Worm (Caenorhabditis elegans) whole organism, L4 larva: ENCODE results near the gene msd-2.

Experiments
- F10B5.3 ChIP-seq: sonication (generic microtip); optimal IDR thresholded peaks from 2 replicates; lab custom pipeline; 2016; ENCODE audit warnings: mild to moderate bottlenecking, missing genetic modification characterization, missing compliant biosample characterization
- F37D6.2 ChIP-seq: sonication (generic microtip); optimal IDR thresholded peaks from 2 replicates; lab custom pipeline; 2016; ENCODE audit warnings: mild to moderate bottlenecking, missing genetic modification characterization, missing compliant biosample characterization
- F44E2.7 ChIP-seq: fragments of 200-800 bp; sonication (Bioruptor generic); IDR thresholded peaks from 2 replicates; pipeline ENCODE4 v2.1.2; 2022; ENCODE audit warnings: missing genetic modification characterization, missing compliant biosample characterization
- F49E8.2 ChIP-seq: sonication (generic microtip); optimal IDR thresholded peaks from 2 replicates; lab custom pipeline; 2016; ENCODE audit warnings: missing compliant biosample characterization, mild to moderate bottlenecking, missing genetic modification characterization, borderline replicate concordance
- R02D3.7 ChIP-seq: fragments of 150-350 bp; sonication (generic microtip); optimal IDR thresholded peaks from 3 replicates; lab custom pipeline; 2014; ENCODE audit warnings: missing biosample characterization, missing genetic modification characterization
- T20F7.1 ChIP-seq: fragments of 200-800 bp; sonication (Bioruptor generic); optimal IDR thresholded peaks from 2 replicates; lab custom pipeline; 2018; ENCODE audit warnings: mild to moderate bottlenecking, missing genetic modification characterization, missing compliant biosample characterization
- T26A8.4 ChIP-seq: fragments of 200-800 bp; sonication (Bioruptor generic); IDR thresholded peaks from 2 replicates; pipeline ENCODE4 v1.3.6; 2022; ENCODE audit warnings: missing genetic modification characterization, missing compliant biosample characterization
- Y105C5A.15 ChIP-seq: fragments of 200-800 bp; sonication (Bioruptor generic); IDR thresholded peaks from 2 replicates; pipeline ENCODE4 v1.3.6; 2022; ENCODE audit warnings: missing genetic modification characterization, missing compliant biosample characterization
- Y48G9A.11 ChIP-seq: fragments of 200-800 bp; sonication (Bioruptor generic); IDR thresholded peaks from 2 replicates; pipeline ENCODE4 v1.3.6; 2022; ENCODE audit warnings: missing genetic modification reagents, missing genetic modification characterization, missing compliant biosample characterization
- Y75B8A.6 ChIP-seq: fragments of 200-800 bp; sonication (Bioruptor generic); IDR thresholded peaks from 2 replicates; pipeline ENCODE4 v1.3.6; 2022; ENCODE audit warnings: missing genetic modification reagents, missing genetic modification characterization, missing compliant biosample characterization
- ZK337.2 ChIP-seq: fragments of 200-800 bp; sonication (Bioruptor generic); IDR thresholded peaks from 2 replicates; pipeline ENCODE4 v1.3.6; 2022; ENCODE audit warnings: missing genetic modification reagents, missing genetic modification characterization, missing compliant biosample characterization
- aha-1 ChIP-seq: fragments of 150-350 bp; peaks from one replicate; lab custom pipeline; 2014; ENCODE audit warnings: missing biosample characterization, missing genetic modification characterization
- ama-1 ChIP-seq: fragments of 150-350 bp; optimal IDR thresholded peaks from 2 replicates; lab custom pipeline; 2014; ENCODE audit warnings: inconsistent platforms, mixed read lengths
- arid-1 ChIP-seq: fragments of 200-800 bp; sonication (Bioruptor generic); conservative IDR thresholded peaks from 2 replicates; pipeline ENCODE4 v1.3.6; 2022; ENCODE audit warnings: missing genetic modification reagents, missing genetic modification characterization, missing compliant biosample characterization
- attf-4 ChIP-seq: sonication (generic microtip); optimal IDR thresholded peaks from 3 replicates; lab custom pipeline; 2017; ENCODE audit warnings: missing biosample characterization, missing genetic modification characterization
- ceh-44 ChIP-seq: fragments of 200-800 bp; sonication (Bioruptor generic); IDR thresholded peaks from 2 replicates; pipeline ENCODE4 v1.3.6; 2022; ENCODE audit warnings: missing genetic modification reagents, missing genetic modification characterization, missing compliant biosample characterization
- ces-1 ChIP-seq: fragments of 150-350 bp; sonication (generic microtip); optimal IDR thresholded peaks from 4 replicates; lab custom pipeline; 2014; ENCODE audit warnings: missing biosample characterization, missing genetic modification reagents, missing genetic modification characterization
- cey-2 ChIP-seq: sonication (generic microtip); optimal IDR thresholded peaks from 3 replicates; lab custom pipeline; 2017; ENCODE audit warnings: missing genetic modification characterization, mild to moderate bottlenecking, missing compliant biosample characterization, antibody characterized with exemption, borderline replicate concordance; ENCODE audit not compliant: insufficient read depth
- ctbp-1 ChIP-seq: fragments of 200-800 bp; sonication (Bioruptor generic); IDR thresholded peaks from 2 replicates; pipeline ENCODE4 v1.3.6; 2022; ENCODE audit warnings: missing genetic modification reagents, missing genetic modification characterization, missing compliant biosample characterization
- dmd-8 ChIP-seq: fragments of 200-800 bp; sonication (Bioruptor generic); IDR thresholded peaks from 2 replicates; pipeline ENCODE4 v1.3.6; 2022; ENCODE audit warnings: missing genetic modification characterization, missing compliant biosample characterization
- duxl-1 ChIP-seq: sonication (generic microtip); optimal IDR thresholded peaks from 2 replicates; lab custom pipeline; 2016; ENCODE audit warnings: mild to moderate bottlenecking, missing genetic modification characterization, moderate library complexity, missing compliant biosample characterization; ENCODE audit not compliant: poor library complexity
- dve-1 ChIP-seq: sonication (generic microtip); optimal IDR thresholded peaks from 2 replicates; lab custom pipeline; 2017; ENCODE audit warnings: antibody characterized with exemption, mild to moderate bottlenecking, missing genetic modification characterization, missing compliant biosample characterization; ENCODE audit not compliant: insufficient read depth
- egl-43 ChIP-seq: fragments of 200-800 bp; sonication (Bioruptor generic); IDR thresholded peaks from 2 replicates; pipeline ENCODE4 v1.3.6; 2022; ENCODE audit warnings: missing genetic modification reagents, missing genetic modification characterization, missing compliant biosample characterization
- fos-1 ChIP-seq: fragments of 150-350 bp; optimal IDR thresholded peaks from 2 replicates; lab custom pipeline; 2014; ENCODE audit warnings: missing biosample characterization, missing genetic modification characterization
- hif-1 ChIP-seq, 2 experiments: sonication (generic microtip); optimal IDR thresholded peaks; 2 replicates each; lab custom pipeline; 2016 to 2017; ENCODE audit warnings: missing compliant biosample characterization in 2 of 2, missing genetic modification characterization in 2 of 2, missing genetic modification reagents in 2 of 2, missing genotype in 2 of 2, mild to moderate bottlenecking in 1 of 2
- hlh-30 ChIP-seq: sonication (generic microtip); optimal IDR thresholded peaks from 2 replicates; lab custom pipeline; 2017; ENCODE audit warnings: antibody characterized with exemption, mild to moderate bottlenecking, missing genetic modification characterization, missing compliant biosample characterization; ENCODE audit not compliant: insufficient read depth
- hmg-1.1 ChIP-seq: fragments of 200-800 bp; sonication (Bioruptor generic); IDR thresholded peaks from 2 replicates; pipeline ENCODE4 v1.3.6; 2022; ENCODE audit warnings: missing genetic modification reagents, missing genetic modification characterization, missing compliant biosample characterization
- jun-1 ChIP-seq: fragments of 150-350 bp; optimal IDR thresholded peaks from 2 replicates; lab custom pipeline; 2014; ENCODE audit warnings: missing biosample characterization, missing genetic modification reagents, missing genetic modification characterization
- lin-39 ChIP-seq: fragments of 150-350 bp; optimal IDR thresholded peaks from 2 replicates; lab custom pipeline; 2014; ENCODE audit warnings: missing biosample characterization, missing genetic modification reagents, missing genetic modification characterization
- lir-3 ChIP-seq: sonication (generic microtip); optimal IDR thresholded peaks from 2 replicates; lab custom pipeline; 2016; ENCODE audit warnings: mild to moderate bottlenecking, missing genetic modification characterization, missing compliant biosample characterization
- mxl-2 ChIP-seq: fragments of 200-800 bp; sonication (Bioruptor generic); conservative IDR thresholded peaks from 2 replicates; pipeline ENCODE4 v1.3.6; 2022; ENCODE audit warnings: missing genetic modification reagents, missing genetic modification characterization, missing compliant biosample characterization
- mxl-3 ChIP-seq: fragments of 200-800 bp; sonication (Bioruptor generic); optimal IDR thresholded peaks from 2 replicates; lab custom pipeline; 2018; ENCODE audit warnings: mild to moderate bottlenecking, missing genetic modification characterization, missing compliant biosample characterization
- nhr-10 ChIP-seq: fragments of 150-350 bp; optimal IDR thresholded peaks from 2 replicates; lab custom pipeline; 2014; ENCODE audit warnings: missing biosample characterization, missing genetic modification characterization
- nhr-102 ChIP-seq: sonication (generic microtip); optimal IDR thresholded peaks from 2 replicates; lab custom pipeline; 2016; ENCODE audit warnings: mild to moderate bottlenecking, missing genetic modification characterization, moderate library complexity, missing compliant biosample characterization
- nhr-11 ChIP-seq: fragments of 150-350 bp; optimal IDR thresholded peaks from 2 replicates; lab custom pipeline; 2014; ENCODE audit warnings: missing biosample characterization, missing genetic modification characterization
- nhr-237 ChIP-seq: sonication (generic microtip); optimal IDR thresholded peaks from 2 replicates; lab custom pipeline; 2017; ENCODE audit warnings: missing biosample characterization, missing genetic modification characterization
- nhr-25 ChIP-seq: sonication (generic microtip); optimal IDR thresholded peaks from 2 replicates; lab custom pipeline; 2017; ENCODE audit warnings: missing genetic modification characterization, mild to moderate bottlenecking, missing compliant biosample characterization, antibody characterized with exemption, moderate library complexity, borderline replicate concordance; ENCODE audit not compliant: insufficient read depth
- nhr-41 ChIP-seq: fragments of 200-800 bp; sonication (Bioruptor generic); IDR thresholded peaks from 2 replicates; pipeline ENCODE4 v1.3.6; 2022; ENCODE audit warnings: missing genetic modification reagents, missing genetic modification characterization, missing compliant biosample characterization
- nhr-48 ChIP-seq: sonication (generic microtip); optimal IDR thresholded peaks from 2 replicates; lab custom pipeline; 2016; ENCODE audit warnings: mild to moderate bottlenecking, missing genetic modification characterization, missing compliant biosample characterization
- nhr-6 ChIP-seq: fragments of 150-350 bp; optimal IDR thresholded peaks from 2 replicates; lab custom pipeline; 2014; ENCODE audit warnings: missing biosample characterization, missing genetic modification characterization
- set-16 ChIP-seq: fragments of 200-800 bp; sonication (Bioruptor generic); IDR thresholded peaks from 2 replicates; pipeline ENCODE4 v1.3.6; 2022; ENCODE audit warnings: missing genetic modification reagents, missing genetic modification characterization, missing compliant biosample characterization
- skn-1 ChIP-seq: fragments of 150-350 bp; optimal IDR thresholded peaks from 2 replicates; lab custom pipeline; 2014; ENCODE audit warnings: missing biosample characterization, missing genetic modification characterization
- snpc-1.2 ChIP-seq: fragments of 200-800 bp; sonication (Bioruptor generic); IDR thresholded peaks from 2 replicates; pipeline ENCODE4 v1.3.6; 2022; ENCODE audit warnings: missing genetic modification reagents, missing genetic modification characterization, missing compliant biosample characterization
- spr-3 ChIP-seq: fragments of 200-800 bp; sonication (Bioruptor generic); optimal IDR thresholded peaks from 2 replicates; lab custom pipeline; 2018; ENCODE audit warnings: mild to moderate bottlenecking, missing genetic modification characterization, missing compliant biosample characterization
- tra-1 ChIP-seq: fragments of 200-800 bp; sonication (Bioruptor generic); IDR thresholded peaks from 2 replicates; pipeline ENCODE4 v1.3.6; 2022; ENCODE audit warnings: missing genetic modification reagents, missing genetic modification characterization, missing compliant biosample characterization
- unc-62 ChIP-seq, 3 experiments: fragments of 150-350 bp in 1 of 3; sonication (generic microtip); optimal IDR thresholded peaks in 2 of 3; peaks in 1 of 3; 1 replicate in 1 of 3; 2 replicates in 2 of 3; lab custom pipeline; 2014 to 2017; ENCODE audit warnings: missing biosample characterization in 3 of 3, missing genetic modification characterization in 3 of 3, missing genetic modification reagents in 3 of 3, missing genotype in 1 of 3
- vab-7 ChIP-seq: fragments of 200-800 bp; sonication (Bioruptor generic); IDR thresholded peaks from 2 replicates; pipeline ENCODE4 v1.3.6; 2022; ENCODE audit warnings: missing genetic modification reagents, missing genetic modification characterization, missing compliant biosample characterization
- zag-1 ChIP-seq: fragments of 150-350 bp; optimal IDR thresholded peaks from 2 replicates; lab custom pipeline; 2014; ENCODE audit warnings: missing biosample characterization, missing genetic modification characterization
- zfp-3 ChIP-seq: fragments of 200-800 bp; sonication (Bioruptor generic); conservative IDR thresholded peaks from 2 replicates; pipeline ENCODE4 v1.3.6; 2022; ENCODE audit warnings: missing genetic modification reagents, missing genetic modification characterization, missing compliant biosample characterization
- ztf-7 ChIP-seq: fragments of 150-350 bp; optimal IDR thresholded peaks from 2 replicates; lab custom pipeline; 2014; ENCODE audit warnings: missing biosample characterization, missing genetic modification characterization

msd-2 gene

ce11 chrIV:9994895-9995394, 33.9 kb upstream of the msd-2 start, which contains the start of gene uba-1:
uba-1 (minus strand) TSS chrIV:9994945.
- peak; percentile 4 for TF ChIP-seq duxl-1 (tag; lab: Kevin White, UChicago)
- no peak for TF ChIP-seq dmd-8 (GFP tag; lab: Robert Waterston, UW)
- TF ChIP-seq nhr-48, result peak; percentile 53
- TF ChIP-seq ztf-7, result no peak
- 0 out of 2 replicates have a peak, but pooled peaks have one; percentile 43 for TF ChIP-seq snpc-1.2 (GFP tag; lab: Robert Waterston, UW)
- TF ChIP-seq Y75B8A.6 (GFP tag; lab: Robert Waterston, UW), result 0 out of 2 replicates have a peak, but pooled peaks have one; percentile 40
- TF ChIP-seq fos-1 (tag; lab: Kevin White, UChicago), result no peak
- TF ChIP-seq ctbp-1, result 0 out of 2 replicates have a peak, but pooled peaks have one; percentile 14
- TF ChIP-seq Y105C5A.15 (GFP tag; lab: Robert Waterston, UW), result 0 out of 2 replicates have a peak, but pooled peaks have one; percentile 18
- no peak for TF ChIP-seq spr-3 (GFP tag; lab: Kevin White, UChicago)
- no peak for TF ChIP-seq aha-1 (tag; lab: Kevin White, UChicago)
- no peak for TF ChIP-seq nhr-6
- TF ChIP-seq T26A8.4 (GFP tag; lab: Robert Waterston, UW), result peak; percentile 75
- peak; percentile 92 for TF ChIP-seq zfp-3 (GFP tag; lab: Robert Waterston, UW)
- TF ChIP-seq mxl-2, result no peak
- peak; percentile 87 for TF ChIP-seq dve-1 (tag; lab: Kevin White, UChicago)
- TF ChIP-seq hif-1 (tag; optimal IDR thresholded peaks at IDR 0.05; lab: Kevin White, UChicago), result no peak
- no peak for TF ChIP-seq Y48G9A.11 (GFP tag; lab: Robert Waterston, UW)
- no peak for TF ChIP-seq nhr-41
- peak; percentile 28; the same call in 1 of the 2 replicates for TF ChIP-seq hmg-1.1 (GFP tag; lab: Robert Waterston, UW)
- TF ChIP-seq skn-1 (tag; lab: Kevin White, UChicago), result no peak
- TF ChIP-seq set-16 (GFP tag; lab: Robert Waterston, UW), result no peak
- no peak for TF ChIP-seq arid-1
- no peak for TF ChIP-seq zag-1 (tag; lab: Kevin White, UChicago)
- no peak for TF ChIP-seq mxl-3 (GFP tag; lab: Kevin White, UChicago)
- no peak for TF ChIP-seq lir-3 (tag; lab: Kevin White, UChicago)
- no peak for TF ChIP-seq F37D6.2 (tag; lab: Kevin White, UChicago)
- TF ChIP-seq vab-7 (GFP tag; lab: Robert Waterston, UW), result 0 out of 2 replicates have a peak, but pooled peaks have one; percentile 15
- TF ChIP-seq jun-1 (tag; lab: Kevin White, UChicago), result no peak
- TF ChIP-seq attf-4, result no peak
- peak; percentile 78 for TF ChIP-seq T20F7.1 (GFP tag; lab: Kevin White, UChicago)
- TF ChIP-seq R02D3.7 (tag; lab: Kevin White, UChicago), result no peak
- TF ChIP-seq tra-1 (GFP tag; lab: Robert Waterston, UW), result no peak
- 0 out of 2 replicates have a peak, but pooled peaks have one; percentile 19 for TF ChIP-seq egl-43 (GFP tag; lab: Robert Waterston, UW)
- no peak for TF ChIP-seq nhr-10
- peak; percentile 77 for TF ChIP-seq ama-1 (lab: Kevin White, UChicago)
- TF ChIP-seq nhr-25 (tag; lab: Kevin White, UChicago), result peak; percentile 36
- no peak for TF ChIP-seq lin-39 (tag; lab: Kevin White, UChicago)
- no peak for TF ChIP-seq cey-2 (tag; lab: Kevin White, UChicago)
- no peak for TF ChIP-seq ceh-44
- TF ChIP-seq F44E2.7 (GFP tag; lab: Robert Waterston, UW), result no peak
- TF ChIP-seq nhr-237 (tag; lab: Kevin White, UChicago), result no peak
- TF ChIP-seq F10B5.3 (tag; lab: Kevin White, UChicago), result no peak
- TF ChIP-seq nhr-11, result no peak
- peak; percentile 77 for TF ChIP-seq nhr-102 (tag; lab: Kevin White, UChicago)
- no peak for TF ChIP-seq ces-1
- no peak for TF ChIP-seq ZK337.2 (GFP tag; lab: Robert Waterston, UW)
- no peak for TF ChIP-seq F49E8.2 (tag; lab: Kevin White, UChicago)
- TF ChIP-seq hlh-30 (tag; lab: Kevin White, UChicago), result peak; percentile 9
- TF ChIP-seq unc-62 (GFP tag; optimal IDR thresholded peaks at IDR 0.05 in 1 of 2; lab: Kevin White, UChicago), result no peak
- TF ChIP-seq unc-62 (tag; optimal IDR thresholded peaks at IDR 0.05; lab: Kevin White, UChicago), result no peak
